Fruit fly (Drosophila melanogaster): ENCODE results near the gene TfIIA-L.

Gene TfIIA-L

dm6 chr3R:27245401-27245757 lies 5.5 kb upstream of the TfIIA-L start (continued):
- no peak; the same call in 2 of the 3 replicates for TF ChIP-seq CG6175 (GFP tag; IDR thresholded peaks at IDR 0.05)
- TF ChIP-seq Asciz (GFP tag; optimal IDR thresholded peaks at IDR 0.05): no peak
- no peak for TF ChIP-seq CG31388 (GFP tag; optimal IDR thresholded peaks at IDR 0.05)
- TF ChIP-seq Eip74EF (GFP tag; optimal IDR thresholded peaks at IDR 0.05): no peak
- no peak for TF ChIP-seq sob (GFP tag; IDR thresholded peaks at IDR 0.05)
- TF ChIP-seq CG11093 (GFP tag; IDR thresholded peaks at IDR 0.05): no peak
- no peak for TF ChIP-seq HHEX (GFP tag; optimal IDR thresholded peaks at IDR 0.05)
- TF ChIP-seq vvl (GFP tag; IDR thresholded peaks at IDR 0.05): no peak
- peak in 1 of 2 experiments; percentile 17 for TF ChIP-seq chif (GFP tag; optimal IDR thresholded peaks at IDR 0.05)
- TF ChIP-seq ci (GFP tag; IDR thresholded peaks at IDR 0.05): peak; percentile 52; the same call in 1 of the 3 replicates
- TF ChIP-seq Med (GFP tag): no peak
- TF ChIP-seq CG17829 (tag; optimal IDR thresholded peaks at IDR 0.05): no peak
- no peak for TF ChIP-seq CG6813 (GFP tag; optimal IDR thresholded peaks at IDR 0.05)
- TF ChIP-seq dimm (GFP tag; IDR thresholded peaks at IDR 0.05): no peak
- TF ChIP-seq CG18619 (GFP tag; optimal IDR thresholded peaks at IDR 0.05): no peak
- no peak for TF ChIP-seq D (optimal IDR thresholded peaks at IDR 0.05)
- TF ChIP-seq D (GFP tag; optimal IDR thresholded peaks at IDR 0.05): no peak
- no peak for TF ChIP-seq CG13123 (GFP tag; optimal IDR thresholded peaks at IDR 0.05)
- TF ChIP-seq ind (GFP tag; optimal IDR thresholded peaks at IDR 0.05): no peak
- TF ChIP-seq YL-1 (GFP tag; optimal IDR thresholded peaks at IDR 0.05): no peak
- no peak for TF ChIP-seq CG34376 (GFP tag; optimal IDR thresholded peaks at IDR 0.05)
- no peak for TF ChIP-seq Mrtf (GFP tag; IDR thresholded peaks at IDR 0.05)
- no peak for TF ChIP-seq Hr3 (GFP tag; optimal IDR thresholded peaks at IDR 0.05)
- TF ChIP-seq CG11560 (tag; IDR thresholded peaks at IDR 0.05): no peak
- no peak for TF ChIP-seq CG16815 (GFP tag; optimal IDR thresholded peaks at IDR 0.05)
- TF ChIP-seq CG1024 (GFP tag; IDR thresholded peaks at IDR 0.05): no peak
- no peak for TF ChIP-seq Deaf1 (tag; optimal IDR thresholded peaks at IDR 0.05)
- TF ChIP-seq CG7372 (GFP tag; IDR thresholded peaks at IDR 0.05): no peak
- no peak for TF ChIP-seq prd (optimal IDR thresholded peaks at IDR 0.05)
- no peak; the same call in 2 of the 3 replicates for TF ChIP-seq prd (GFP tag; IDR thresholded peaks at IDR 0.05)
- TF ChIP-seq CG2129 (GFP tag; IDR thresholded peaks at IDR 0.05; ENCODE audit: partially characterized antibody): no peak
- no peak for TF ChIP-seq CG11723 (GFP tag; optimal IDR thresholded peaks at IDR 0.05)
- TF ChIP-seq aop (GFP tag; IDR thresholded peaks at IDR 0.05): no peak
- TF ChIP-seq CG14050 (GFP tag; IDR thresholded peaks at IDR 0.05): no peak
- no peak for TF ChIP-seq Gsc (GFP tag; IDR thresholded peaks at IDR 0.05)
- TF ChIP-seq CG8089 (GFP tag; optimal IDR thresholded peaks at IDR 0.05): no peak
- no peak for TF ChIP-seq Adf1 (GFP tag; IDR thresholded peaks at IDR 0.05)
- no peak for TF ChIP-seq NC2β (GFP tag; optimal IDR thresholded peaks at IDR 0.05)
- TF ChIP-seq CG17912 (GFP tag; optimal IDR thresholded peaks at IDR 0.05): no peak
- TF ChIP-seq tgo (GFP tag; IDR thresholded peaks at IDR 0.05): 0 out of 3 replicates have a peak, but pooled peaks have one; percentile 19
- TF ChIP-seq pho (GFP tag; optimal IDR thresholded peaks at IDR 0.05): no peak
- TF ChIP-seq Blimp-1 (GFP tag; optimal IDR thresholded peaks at IDR 0.05): peak; percentile 8
- TF ChIP-seq ranshi (GFP tag; IDR thresholded peaks at IDR 0.05): no peak
- no peak for TF ChIP-seq Hr39 (optimal IDR thresholded peaks at IDR 0.05)
- TF ChIP-seq CG7357 (GFP tag; IDR thresholded peaks at IDR 0.05): no peak
- no peak for TF ChIP-seq CG32772 (GFP tag; IDR thresholded peaks at IDR 0.05)
- TF ChIP-seq D19B (GFP tag; optimal IDR thresholded peaks at IDR 0.05): no peak
- TF ChIP-seq Hsf (GFP tag; optimal IDR thresholded peaks at IDR 0.05): no peak
- peak; percentile 16 for TF ChIP-seq Sry-δ (GFP tag; optimal IDR thresholded peaks at IDR 0.05)
- no peak for TF ChIP-seq CG11696 (GFP tag; IDR thresholded peaks at IDR 0.05)
- no peak for TF ChIP-seq gce (GFP tag; IDR thresholded peaks at IDR 0.05)
- no peak for TF ChIP-seq CG12942 (GFP tag; optimal IDR thresholded peaks at IDR 0.05)
- no peak for TF ChIP-seq CG2199 (GFP tag; IDR thresholded peaks at IDR 0.05)
- TF ChIP-seq Awh (GFP tag; IDR thresholded peaks at IDR 0.05): no peak

Measured in whole organism, embryonic.